Worm (Caenorhabditis elegans) whole organism, late embryonic: ENCODE results near the gene C42D4.18.

Experiments
- F13H6.1 ChIP-seq: sonication (generic microtip); optimal IDR thresholded peaks from 2 replicates; lab custom pipeline; 2016; ENCODE audit warnings: missing genetic modification characterization, missing compliant biosample characterization
- K02D7.2 ChIP-seq: sonication (generic microtip); optimal IDR thresholded peaks from 2 replicates; lab custom pipeline; 2017; ENCODE audit warnings: mild to moderate bottlenecking, missing genetic modification characterization, missing compliant biosample characterization
- ama-1 ChIP-seq: fragments of 150-350 bp; optimal IDR thresholded peaks from 2 replicates; lab custom pipeline; 2014
- dmd-4 ChIP-seq: sonication (generic microtip); optimal IDR thresholded peaks from 2 replicates; lab custom pipeline; 2016; ENCODE audit warnings: borderline replicate concordance, missing genetic modification characterization, missing compliant biosample characterization
- elt-2 ChIP-seq: sonication (generic microtip); optimal IDR thresholded peaks from 2 replicates; lab custom pipeline; 2016; ENCODE audit warnings: missing genetic modification reagents, missing genetic modification characterization, missing compliant biosample characterization
- hlh-8 ChIP-seq: sonication (generic microtip); optimal IDR thresholded peaks from 2 replicates; lab custom pipeline; 2016; ENCODE audit warnings: missing genotype, missing genetic modification characterization, missing compliant biosample characterization
- lin-11 ChIP-seq: fragments of 200-800 bp; sonication (Bioruptor generic); optimal IDR thresholded peaks from 2 replicates; lab custom pipeline; 2018; ENCODE audit warnings: mild to moderate bottlenecking, missing genetic modification characterization, missing compliant biosample characterization
- nhr-11 ChIP-seq: fragments of 150-350 bp; optimal IDR thresholded peaks from 2 replicates; lab custom pipeline; 2014; ENCODE audit warnings: missing biosample characterization, missing genetic modification characterization
- pag-3 ChIP-seq: sonication (generic microtip); optimal IDR thresholded peaks from 2 replicates; lab custom pipeline; 2016; ENCODE audit warnings: missing compliant biosample characterization, missing genetic modification characterization, borderline replicate concordance
- pqm-1 ChIP-seq: sonication (generic microtip); optimal IDR thresholded peaks from 2 replicates; lab custom pipeline; 2016; ENCODE audit warnings: missing genetic modification characterization, missing compliant biosample characterization
- sox-4 ChIP-seq: sonication (generic microtip); optimal IDR thresholded peaks from 2 replicates; lab custom pipeline; 2017; ENCODE audit warnings: mild to moderate bottlenecking, missing genetic modification characterization, inconsistent platforms, missing compliant biosample characterization
- ztf-16 ChIP-seq: sonication (generic microtip); optimal IDR thresholded peaks from 2 replicates; lab custom pipeline; 2017; ENCODE audit warnings: missing genetic modification characterization, missing compliant biosample characterization

- no peak for TF ChIP-seq K02D7.2
- no peak for TF ChIP-seq pqm-1 (tag; lab: Kevin White, UChicago)
- no peak for TF ChIP-seq ztf-16 (tag; lab: Kevin White, UChicago)
- no peak for TF ChIP-seq ama-1
- no peak for TF ChIP-seq nhr-11
- no peak for TF ChIP-seq pag-3
- TF ChIP-seq dmd-4 (tag; lab: Kevin White, UChicago), result no peak
- TF ChIP-seq sox-4, result no peak
- no peak for TF ChIP-seq lin-11 (tag; lab: Kevin White, UChicago)
- TF ChIP-seq F13H6.1 (tag; lab: Kevin White, UChicago), result no peak
- TF ChIP-seq hlh-8 (tag; lab: Kevin White, UChicago), result no peak
- TF ChIP-seq elt-2 (tag; lab: Kevin White, UChicago), result no peak
Measured at ce11 chrIV:7176887-7177286, 10.3 kb downstream of the C42D4.18 start, which contains the start of gene str-44.
